Worm (Caenorhabditis elegans) whole organism, L4 larva: ENCODE measurements around the gene H10E21.4.

Experiments
- aha-1 ChIP-seq: fragments of 150-350 bp; peaks from one replicate; lab custom pipeline; 2014; ENCODE audit warnings: missing biosample characterization, missing genetic modification characterization
- daf-8 ChIP-seq: fragments of 200-800 bp; sonication (Bioruptor generic); IDR thresholded peaks from 2 replicates; pipeline ENCODE4 v1.3.6; 2022; ENCODE audit warnings: missing genetic modification characterization, missing compliant biosample characterization
- dpl-1 ChIP-seq: fragments of 150-350 bp; optimal IDR thresholded peaks from 2 replicates; lab custom pipeline; 2014; ENCODE audit warnings: missing biosample characterization, missing genetic modification reagents, missing genetic modification characterization
- lin-1 ChIP-seq: fragments of 200-800 bp; sonication (Bioruptor generic); IDR thresholded peaks from 2 replicates; pipeline ENCODE4 v1.3.6; 2022; ENCODE audit warnings: missing genetic modification reagents, missing genetic modification characterization, missing compliant biosample characterization
- nhr-11 ChIP-seq: fragments of 150-350 bp; optimal IDR thresholded peaks from 2 replicates; lab custom pipeline; 2014; ENCODE audit warnings: missing biosample characterization, missing genetic modification characterization
- skn-1 ChIP-seq: fragments of 150-350 bp; optimal IDR thresholded peaks from 2 replicates; lab custom pipeline; 2014; ENCODE audit warnings: missing biosample characterization, missing genetic modification characterization
- snpc-1.2 ChIP-seq: fragments of 200-800 bp; sonication (Bioruptor generic); IDR thresholded peaks from 2 replicates; pipeline ENCODE4 v1.3.6; 2022; ENCODE audit warnings: missing genetic modification reagents, missing genetic modification characterization, missing compliant biosample characterization
- zip-11 ChIP-seq: fragments of 200-800 bp; sonication (Bioruptor generic); IDR thresholded peaks from 2 replicates; pipeline ENCODE4 v1.3.6; 2022; ENCODE audit warnings: missing genetic modification characterization, missing compliant biosample characterization
- ztf-11 ChIP-seq: fragments of 150-350 bp; optimal IDR thresholded peaks from 2 replicates; lab custom pipeline; 2014; ENCODE audit warnings: missing biosample characterization, missing genetic modification characterization

ce11 chrIII:16797-17196, 2.7 kb downstream of the H10E21.4 start:
- no peak for TF ChIP-seq aha-1
- no peak for TF ChIP-seq ztf-11 (tag; lab: Kevin White, UChicago)
- no peak for TF ChIP-seq dpl-1 (GFP tag; lab: Kevin White, UChicago)
- no peak for TF ChIP-seq skn-1 (tag; lab: Kevin White, UChicago)
- TF ChIP-seq nhr-11 (tag; lab: Kevin White, UChicago): no peak
- no peak for TF ChIP-seq daf-8
- TF ChIP-seq lin-1 (GFP tag; lab: Robert Waterston, UW): no peak
- TF ChIP-seq zip-11 (GFP tag; lab: Robert Waterston, UW): no peak
- TF ChIP-seq snpc-1.2: no peak
